Worm (Caenorhabditis elegans) whole organism, L4/young adult: ENCODE data around the gene F11E6.9.

Experiments used
- W03F9.2 ChIP-seq: fragments of 150-350 bp; optimal IDR thresholded peaks from 2 replicates; lab custom pipeline; 2014; ENCODE audit warnings: missing biosample characterization, missing genetic modification characterization
- dao-5 ChIP-seq: sonication (generic microtip); optimal IDR thresholded peaks from 2 replicates; lab custom pipeline; 2016; ENCODE audit warnings: missing genotype, missing genetic modification characterization, moderate library complexity, missing compliant biosample characterization
- him-1 ChIP-seq: sonication (generic microtip); optimal IDR thresholded peaks from 2 replicates; lab custom pipeline; 2016; ENCODE audit warnings: missing genotype, missing genetic modification reagents, missing genetic modification characterization, missing compliant biosample characterization

Gene F11E6.9

ce11 chrIV:17475242-17475641 lies at the start of gene F11E6.9:
Gene F11E6.9 (minus strand): TSS chrIV:17475342.
- TF ChIP-seq him-1 (tag; lab: Kevin White, UChicago) (no peak), dao-5 (tag; lab: Kevin White, UChicago) (no peak), W03F9.2 (tag; lab: Kevin White, UChicago) (no peak)

DNA sequence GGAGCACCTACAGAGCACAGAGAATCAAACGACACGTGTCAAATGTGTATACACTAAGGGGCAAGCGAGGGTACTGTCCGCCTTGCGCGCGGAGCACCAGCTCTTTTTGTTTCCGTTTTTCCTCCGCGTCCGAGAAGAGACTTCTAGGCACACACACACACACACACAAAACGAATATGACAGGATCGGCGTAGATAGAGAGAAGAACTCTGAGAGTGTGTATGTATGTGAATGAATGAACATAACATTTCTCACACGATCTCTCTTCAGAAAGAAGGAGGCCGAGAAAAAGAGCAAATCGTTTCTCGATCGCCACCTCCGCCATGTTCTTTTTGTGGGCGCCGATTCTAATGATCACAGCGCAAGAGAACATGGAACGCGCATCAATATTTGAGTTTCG lies 15.5 kb upstream of the F11E6.9 start, which contains the start of gene nas-6:
Gene nas-6, minus strand, starts transcription at position 101 of the 400 bp plus-strand sequence.
- no peak for TF ChIP-seq W03F9.2 (tag; lab: Kevin White, UChicago)
- TF ChIP-seq him-1 (tag; lab: Kevin White, UChicago): no peak
- no peak for TF ChIP-seq dao-5 (tag; lab: Kevin White, UChicago)

ce11 chrIV:17483230-17483629 lies 8.1 kb upstream of the F11E6.9 start, which contains the start of gene rabr-2:
Gene rabr-2 (minus strand): TSS chrIV:17483330.
- TF ChIP-seq him-1 (tag; lab: Kevin White, UChicago) (no peak), W03F9.2 (tag; lab: Kevin White, UChicago) (no peak), dao-5 (tag; lab: Kevin White, UChicago) (no peak)

DNA sequence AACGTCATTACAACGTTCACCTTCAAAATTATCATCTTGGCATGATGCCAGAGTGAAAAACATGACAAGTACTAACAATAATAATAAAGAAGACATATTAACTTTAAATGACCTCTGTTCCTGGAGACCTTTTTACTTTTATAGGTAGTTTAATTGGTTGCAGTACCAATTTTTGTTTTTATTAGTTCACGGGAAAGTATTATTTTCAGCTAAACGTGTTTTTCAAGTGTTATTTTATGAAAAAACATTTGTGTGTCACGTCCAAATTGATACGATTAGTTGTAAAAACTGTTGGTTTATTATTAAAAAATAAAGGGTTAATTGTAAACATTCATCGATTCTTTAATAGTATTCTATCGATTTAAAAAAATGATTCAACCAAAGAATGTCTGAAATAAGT lies 601 bp upstream of the F11E6.9 start, which contains the start of gene grl-24:
Gene grl-24, minus strand, starts transcription at position 101 of the 400 bp plus-strand sequence.
- no peak for TF ChIP-seq dao-5 (tag; lab: Kevin White, UChicago)
- no peak for TF ChIP-seq W03F9.2 (tag; lab: Kevin White, UChicago)
- no peak for TF ChIP-seq him-1 (tag; lab: Kevin White, UChicago)

DNA sequence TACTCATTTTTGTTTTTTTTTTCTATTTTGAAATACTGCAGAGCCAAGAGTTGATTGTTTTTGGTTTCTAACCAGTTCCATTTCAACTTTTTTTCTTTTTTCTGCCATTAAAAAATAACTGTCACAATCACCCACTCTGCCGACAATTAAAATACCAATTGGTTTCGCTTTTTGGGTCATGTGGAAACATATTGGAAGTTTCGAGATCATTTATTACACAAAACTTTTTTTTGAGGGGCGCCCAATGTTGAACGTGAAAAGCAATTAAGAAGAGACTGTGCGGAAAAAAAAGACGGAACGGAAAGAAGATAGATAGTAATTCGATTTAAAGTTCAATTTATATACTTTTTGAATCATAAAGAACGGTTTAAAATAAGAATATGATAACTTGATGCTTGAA lies 1.1 kb downstream of the F11E6.9 start:
- TF ChIP-seq W03F9.2 (tag; lab: Kevin White, UChicago): no peak
- TF ChIP-seq dao-5 (tag; lab: Kevin White, UChicago): no peak
- no peak for TF ChIP-seq him-1 (tag; lab: Kevin White, UChicago)

ce11 chrIV:17473034-17473433 lies 2.1 kb downstream of the F11E6.9 start, which contains the start of gene gba-3:
Gene gba-3 (plus strand): TSS chrIV:17473334.
- no peak for TF ChIP-seq him-1 (tag; lab: Kevin White, UChicago)
- TF ChIP-seq W03F9.2 (tag; lab: Kevin White, UChicago): no peak
- no peak for TF ChIP-seq dao-5 (tag; lab: Kevin White, UChicago)

DNA sequence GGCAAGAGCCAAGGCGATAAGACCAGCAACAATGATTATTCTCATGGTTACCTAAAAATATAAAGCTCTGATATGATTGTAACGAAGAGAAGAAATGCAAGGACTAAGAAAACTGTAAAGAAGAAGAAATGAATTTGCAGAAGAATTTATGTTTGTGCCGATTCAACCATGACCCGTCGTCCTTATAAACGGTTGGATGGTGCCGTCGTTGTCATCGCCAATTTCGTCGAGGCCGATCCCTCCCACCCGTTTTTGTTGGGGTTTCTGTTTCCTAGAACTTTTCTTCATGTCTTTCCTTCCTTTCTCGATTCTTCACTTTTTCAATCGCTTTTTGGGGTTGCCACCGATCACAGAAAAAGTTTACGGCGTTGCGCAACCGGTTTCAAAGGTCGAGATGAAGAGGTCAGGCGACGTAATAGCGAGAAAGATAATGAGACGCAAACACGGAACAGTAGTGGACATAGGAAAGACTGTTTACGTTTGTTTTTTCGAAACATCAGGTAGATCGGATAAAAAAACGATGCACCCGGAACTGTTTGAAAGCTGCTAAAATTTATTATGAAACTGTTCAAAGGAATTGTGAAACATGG lies 3.2 kb downstream of the F11E6.9 start, which contains the start of gene epic-1:
Gene epic-1, minus strand, starts transcription at position 51 of the 590 bp plus-strand sequence.
- TF ChIP-seq dao-5 (tag; lab: Kevin White, UChicago) (no peak), W03F9.2 (tag; lab: Kevin White, UChicago) (no peak), him-1 (tag; lab: Kevin White, UChicago) (no peak)

ce11 chrIV:17470096-17470602 lies 5.0 kb downstream of the F11E6.9 start, which contains the start of gene F11E6.4:
Gene F11E6.4 (minus strand): TSS chrIV:17470354.
- TF ChIP-seq dao-5 (tag; lab: Kevin White, UChicago) (no peak), W03F9.2 (tag; lab: Kevin White, UChicago) (no peak), him-1 (tag; lab: Kevin White, UChicago) (no peak)

DNA sequence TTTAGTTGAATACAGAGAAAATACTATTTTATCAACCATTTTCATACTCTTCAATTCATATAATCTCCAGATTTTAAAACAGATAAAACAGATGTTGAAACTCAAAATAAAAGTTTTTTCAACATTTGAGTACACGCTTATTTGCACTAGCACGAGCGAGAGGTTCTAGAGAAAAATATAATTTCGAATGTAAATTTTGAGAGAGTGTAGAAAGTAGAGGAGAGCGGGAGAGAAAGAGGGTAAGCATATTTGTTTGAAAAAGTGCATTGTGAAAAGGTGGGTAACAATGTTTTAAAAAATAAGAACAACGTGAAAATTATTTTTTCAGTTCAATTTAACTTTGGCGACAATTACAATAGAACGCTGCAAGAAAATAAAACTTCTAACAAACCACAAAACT lies 7.3 kb downstream of the F11E6.9 start:
- TF ChIP-seq dao-5 (tag; lab: Kevin White, UChicago): no peak
- no peak for TF ChIP-seq him-1 (tag; lab: Kevin White, UChicago)
- TF ChIP-seq W03F9.2 (tag; lab: Kevin White, UChicago): no peak

DNA sequence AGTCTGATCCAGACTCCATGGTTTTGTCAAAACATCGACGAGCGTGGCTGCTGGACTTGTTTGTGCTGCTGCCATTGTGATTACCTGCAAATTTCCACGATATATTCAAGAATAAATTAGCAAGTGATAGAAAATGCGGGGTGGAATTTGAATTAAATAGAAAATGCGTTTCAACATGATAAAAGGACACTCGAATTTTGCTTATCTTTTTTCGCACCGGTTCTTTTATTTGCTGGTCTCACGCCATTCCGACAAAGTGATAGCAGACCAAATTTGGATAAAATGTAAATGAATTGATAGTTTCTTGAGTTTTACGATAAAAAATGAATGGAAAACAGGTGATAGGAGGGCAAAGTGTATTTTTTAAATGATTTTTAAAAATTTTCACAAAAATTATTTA lies 7.8 kb downstream of the F11E6.9 start, which contains the start of gene elo-2:
Gene elo-2, minus strand, starts transcription at position 84 of the 400 bp plus-strand sequence.
- TF ChIP-seq W03F9.2 (tag; lab: Kevin White, UChicago): no peak
- TF ChIP-seq dao-5 (tag; lab: Kevin White, UChicago): no peak
- no peak for TF ChIP-seq him-1 (tag; lab: Kevin White, UChicago)

- no peak for TF ChIP-seq W03F9.2 (tag; lab: Kevin White, UChicago)
- no peak for TF ChIP-seq dao-5 (tag; lab: Kevin White, UChicago)
Measured at ce11 chrIV:17465886-17466285, 9.3 kb downstream of the F11E6.9 start, which contains the start of gene F11E6.6. Gene F11E6.6 (minus strand): TSS chrIV:17465986.

DNA sequence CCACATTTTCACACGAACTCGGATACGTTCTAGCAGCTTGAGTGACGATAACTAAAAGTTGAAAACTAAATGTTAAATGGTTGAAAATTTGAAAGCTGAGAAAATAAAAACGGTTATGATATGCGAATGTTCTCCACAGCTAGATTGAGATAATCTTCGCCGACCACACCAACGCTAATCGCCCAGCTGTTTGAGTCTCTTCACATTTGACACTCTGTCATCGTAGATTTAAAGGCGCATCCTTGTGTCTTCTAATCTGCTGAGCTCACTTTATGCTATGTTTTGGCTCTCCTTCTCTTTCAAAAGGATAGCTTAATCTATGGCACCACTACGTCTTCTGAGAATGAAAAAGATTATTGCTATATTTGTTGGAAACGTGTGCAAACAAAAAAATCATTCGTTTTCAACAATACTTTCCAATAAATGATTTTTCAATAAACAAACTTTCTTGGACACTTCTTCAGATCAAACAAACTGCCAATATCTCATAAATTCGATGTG lies 12.0 kb downstream of the F11E6.9 start, which contains the start of gene F11E6.10:
Gene F11E6.10, minus strand, starts transcription at position 51 of the 501 bp plus-strand sequence.
- no peak for TF ChIP-seq him-1 (tag; lab: Kevin White, UChicago)
- no peak for TF ChIP-seq dao-5 (tag; lab: Kevin White, UChicago)
- no peak for TF ChIP-seq W03F9.2 (tag; lab: Kevin White, UChicago)

ce11 chrIV:17461222-17461707 lies 13.9 kb downstream of the F11E6.9 start, which contains the start of gene rif-1.1:
Gene rif-1.1 (minus strand): TSS chrIV:17461272.
- TF ChIP-seq W03F9.2 (tag; lab: Kevin White, UChicago) (no peak), him-1 (tag; lab: Kevin White, UChicago) (no peak), dao-5 (tag; lab: Kevin White, UChicago) (no peak)
